Worm (Caenorhabditis elegans) whole organism, late embryonic: Measurements from ENCODE around the gene ZK262.9.

Experiments
- C38D4.7 ChIP-seq: fragments of 200-800 bp; sonication (Bioruptor generic); optimal IDR thresholded peaks from 2 replicates; lab custom pipeline; 2018; ENCODE audit warnings: mild to moderate bottlenecking, missing genetic modification characterization, moderate library complexity, missing compliant biosample characterization
- K02D7.2 ChIP-seq: sonication (generic microtip); optimal IDR thresholded peaks from 2 replicates; lab custom pipeline; 2017; ENCODE audit warnings: mild to moderate bottlenecking, missing genetic modification characterization, missing compliant biosample characterization
- Y22D7AL.16 ChIP-seq: sonication (generic microtip); optimal IDR thresholded peaks from 2 replicates; lab custom pipeline; 2016; ENCODE audit warnings: missing genetic modification characterization, missing compliant biosample characterization
- ama-1 ChIP-seq: fragments of 150-350 bp; optimal IDR thresholded peaks from 2 replicates; lab custom pipeline; 2014
- ceh-19 ChIP-seq: fragments of 200-800 bp; sonication (Bioruptor generic); optimal IDR thresholded peaks from 2 replicates; lab custom pipeline; 2018; ENCODE audit warnings: mild to moderate bottlenecking, missing genetic modification characterization, missing compliant biosample characterization
- ceh-22 ChIP-seq: sonication (generic microtip); optimal IDR thresholded peaks from 2 replicates; lab custom pipeline; 2017; ENCODE audit warnings: missing biosample characterization, missing genetic modification characterization
- ceh-31 ChIP-seq: sonication (generic microtip); optimal IDR thresholded peaks from 2 replicates; lab custom pipeline; 2016; ENCODE audit warnings: missing genetic modification characterization, missing compliant biosample characterization
- ceh-48 ChIP-seq: sonication (generic microtip); optimal IDR thresholded peaks from 2 replicates; lab custom pipeline; 2016; ENCODE audit warnings: missing genetic modification characterization, inconsistent platforms, missing compliant biosample characterization
- dmd-4 ChIP-seq: sonication (generic microtip); optimal IDR thresholded peaks from 2 replicates; lab custom pipeline; 2016; ENCODE audit warnings: borderline replicate concordance, missing genetic modification characterization, missing compliant biosample characterization
- elt-4 ChIP-seq: sonication (generic microtip); optimal IDR thresholded peaks from 2 replicates; lab custom pipeline; 2016; ENCODE audit warnings: missing genetic modification characterization, missing compliant biosample characterization
- eyg-1 ChIP-seq: sonication (generic microtip); optimal IDR thresholded peaks from 2 replicates; lab custom pipeline; 2016; ENCODE audit warnings: missing genotype, missing genetic modification characterization, missing compliant biosample characterization
- fax-1 ChIP-seq: sonication (generic microtip); optimal IDR thresholded peaks from 2 replicates; lab custom pipeline; 2016; ENCODE audit warnings: missing genotype, missing genetic modification characterization, missing compliant biosample characterization
- gmeb-2 ChIP-seq: sonication (generic microtip); optimal IDR thresholded peaks from 2 replicates; lab custom pipeline; 2016; ENCODE audit warnings: missing genetic modification characterization, inconsistent platforms, missing compliant biosample characterization
- hlh-15 ChIP-seq: sonication (generic microtip); optimal IDR thresholded peaks from 2 replicates; lab custom pipeline; 2016; ENCODE audit warnings: missing genetic modification characterization, missing compliant biosample characterization
- hlh-30 ChIP-seq: sonication (generic microtip); optimal IDR thresholded peaks from 2 replicates; lab custom pipeline; 2017; ENCODE audit warnings: antibody characterized with exemption, missing genetic modification characterization, missing compliant biosample characterization; ENCODE audit not compliant: insufficient read depth
- hlh-6 ChIP-seq: sonication (generic microtip); optimal IDR thresholded peaks from 2 replicates; lab custom pipeline; 2016; ENCODE audit warnings: missing genotype, missing genetic modification characterization, missing compliant biosample characterization
- hlh-8 ChIP-seq: sonication (generic microtip); optimal IDR thresholded peaks from 2 replicates; lab custom pipeline; 2016; ENCODE audit warnings: missing genotype, missing genetic modification characterization, missing compliant biosample characterization
- lim-6 ChIP-seq: sonication (generic microtip); optimal IDR thresholded peaks from 2 replicates; lab custom pipeline; 2016; ENCODE audit warnings: missing genetic modification characterization, missing compliant biosample characterization
- nfya-1 ChIP-seq: sonication (generic microtip); optimal IDR thresholded peaks from 2 replicates; lab custom pipeline; 2017; ENCODE audit warnings: missing genetic modification characterization, mild to moderate bottlenecking, missing compliant biosample characterization, antibody characterized with exemption, moderate library complexity
- nhr-11 ChIP-seq: fragments of 150-350 bp; optimal IDR thresholded peaks from 2 replicates; lab custom pipeline; 2014; ENCODE audit warnings: missing biosample characterization, missing genetic modification characterization
- nhr-232 ChIP-seq: sonication (generic microtip); optimal IDR thresholded peaks from 2 replicates; lab custom pipeline; 2016; ENCODE audit warnings: missing genetic modification characterization, missing compliant biosample characterization
- odd-2 ChIP-seq: sonication (generic microtip); optimal IDR thresholded peaks from 2 replicates; lab custom pipeline; 2017; ENCODE audit warnings: antibody characterized with exemption, mild to moderate bottlenecking, missing genetic modification characterization, missing compliant biosample characterization
- pha-2 ChIP-seq: sonication (generic microtip); optimal IDR thresholded peaks from 2 replicates; lab custom pipeline; 2017; ENCODE audit warnings: mild to moderate bottlenecking, missing genetic modification characterization, missing compliant biosample characterization
- pros-1 ChIP-seq: fragments of 150-350 bp; optimal IDR thresholded peaks from 2 replicates; lab custom pipeline; 2014; ENCODE audit warnings: missing biosample characterization, missing genetic modification reagents, missing genetic modification characterization
- rnt-1 ChIP-seq: sonication (generic microtip); optimal IDR thresholded peaks from 2 replicates; lab custom pipeline; 2016; ENCODE audit warnings: missing genetic modification characterization, missing compliant biosample characterization
- sox-4 ChIP-seq: sonication (generic microtip); optimal IDR thresholded peaks from 2 replicates; lab custom pipeline; 2017; ENCODE audit warnings: mild to moderate bottlenecking, missing genetic modification characterization, inconsistent platforms, missing compliant biosample characterization
- syd-9 ChIP-seq: sonication (generic microtip); optimal IDR thresholded peaks from 2 replicates; lab custom pipeline; 2016; ENCODE audit warnings: mild to moderate bottlenecking, missing genetic modification characterization, moderate library complexity, missing compliant biosample characterization
- tbx-2 ChIP-seq: sonication (generic microtip); optimal IDR thresholded peaks from 2 replicates; lab custom pipeline; 2016; ENCODE audit warnings: missing genetic modification characterization, missing compliant biosample characterization
- unc-42 ChIP-seq: sonication (generic microtip); optimal IDR thresholded peaks from 2 replicates; lab custom pipeline; 2016; ENCODE audit warnings: missing genotype, missing genetic modification characterization, missing compliant biosample characterization
- unc-86 ChIP-seq: sonication (generic microtip); optimal IDR thresholded peaks from 2 replicates; lab custom pipeline; 2016; ENCODE audit warnings: missing genetic modification characterization, missing compliant biosample characterization
- ztf-16 ChIP-seq: sonication (generic microtip); optimal IDR thresholded peaks from 2 replicates; lab custom pipeline; 2017; ENCODE audit warnings: missing genetic modification characterization, missing compliant biosample characterization

ZK262.9 gene

DNA sequence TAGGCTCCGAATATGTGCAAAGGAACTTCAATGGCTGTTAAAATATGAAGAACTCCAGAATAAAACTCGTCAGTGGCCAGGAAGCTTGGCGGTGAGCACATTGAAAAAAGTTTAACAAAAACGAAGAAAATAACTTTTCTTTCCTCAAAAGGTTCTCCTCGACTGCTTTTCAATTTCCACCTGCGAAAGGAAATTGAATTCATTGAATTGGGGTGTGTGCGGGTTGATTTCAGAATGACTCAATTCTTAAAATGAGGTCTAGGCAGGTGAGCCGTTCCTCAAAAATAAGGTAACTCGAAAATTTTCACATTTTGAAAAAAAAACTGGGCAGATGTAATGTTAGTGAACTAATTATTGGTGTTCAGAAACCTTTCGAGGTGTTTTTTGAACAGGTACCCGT, 33.8 kb downstream of the ZK262.9 start, which contains the start of gene srh-182:
Gene srh-182 (minus strand): TSS at position 101 of the 400 bp plus-strand sequence.
- TF ChIP-seq sox-4 (no peak), odd-2 (tag; lab: Kevin White, UChicago) (no peak), elt-4 (no peak), hlh-8 (tag; lab: Kevin White, UChicago) (no peak), lim-6 (no peak)
- TF ChIP-seq, all 69 proteins: peak for 0

DNA sequence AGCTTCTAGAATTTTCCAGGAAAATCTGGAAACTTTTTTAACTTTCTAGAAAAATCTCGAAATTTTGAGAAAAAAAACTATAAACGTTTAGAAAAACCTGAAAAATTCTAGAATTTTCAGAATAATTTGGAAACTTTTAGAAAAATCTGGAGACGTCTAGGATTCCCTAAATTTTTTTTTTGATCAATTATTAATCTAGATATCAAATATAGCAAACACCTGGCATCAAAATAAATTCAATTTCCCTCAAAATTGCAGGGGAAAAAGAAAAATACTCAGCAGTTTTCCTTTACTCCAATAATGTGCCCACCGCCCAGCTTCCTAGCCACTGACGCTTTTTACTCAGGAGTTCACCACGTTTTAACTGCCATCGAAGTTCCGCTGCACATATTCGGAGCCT, 34.7 kb downstream of the ZK262.9 start, which contains the start of gene srh-181:
Gene srh-181 (plus strand): TSS at position 301 of the 400 bp plus-strand sequence.
- TF ChIP-seq ceh-48 (tag; lab: Kevin White, UChicago) (no peak), hlh-6 (tag; lab: Kevin White, UChicago) (no peak), ztf-16 (tag; lab: Kevin White, UChicago) (no peak), dmd-4 (tag; lab: Kevin White, UChicago) (no peak)

DNA sequence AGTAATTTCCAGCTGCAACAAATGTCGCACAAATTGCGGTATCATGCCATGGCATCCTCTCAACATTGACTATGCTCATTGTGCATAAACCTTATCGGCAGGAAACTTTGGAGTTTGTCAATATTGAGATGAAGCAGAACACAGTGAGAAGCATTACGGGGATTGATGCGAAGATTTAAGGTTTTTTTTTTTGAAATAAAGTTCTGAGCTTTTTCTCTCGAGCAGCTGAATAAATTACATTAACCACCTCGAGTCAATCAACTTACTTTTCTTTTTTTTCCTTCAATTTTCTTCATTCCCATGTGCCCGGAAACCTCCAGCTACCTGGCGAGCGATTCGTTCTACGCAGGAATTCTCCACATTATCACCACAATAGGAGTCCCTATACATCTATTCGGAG, 36.5 kb downstream of the ZK262.9 start, which contains the start of gene srh-179:
Gene srh-179 (plus strand): TSS at position 301 of the 400 bp plus-strand sequence.
- TF ChIP-seq fax-1 (tag; lab: Kevin White, UChicago) (no peak), ama-1 (no peak), gmeb-2 (tag; lab: Kevin White, UChicago) (no peak), hlh-15 (no peak)

DNA sequence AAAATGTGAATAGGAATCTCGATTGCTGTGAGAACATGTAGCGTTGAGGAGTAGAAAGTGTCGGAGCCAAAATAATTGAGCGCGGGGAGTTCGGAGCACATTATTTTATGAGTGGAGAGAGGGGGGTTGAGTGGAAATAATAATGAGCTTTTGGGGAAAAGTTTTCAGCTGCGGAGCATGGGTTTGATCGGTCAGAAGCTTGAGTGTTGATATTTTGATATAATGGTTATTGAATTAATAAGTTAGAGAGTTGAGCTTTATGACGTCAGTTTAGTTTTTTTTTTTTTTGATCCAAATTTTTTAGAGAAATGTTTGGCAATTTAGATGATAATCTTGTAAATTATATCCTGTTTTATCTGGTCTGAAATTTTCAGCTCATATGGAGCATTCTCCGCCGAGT, 40.7 kb downstream of the ZK262.9 start, which contains the start of gene srh-178:
Gene srh-178 (minus strand): TSS at position 101 of the 400 bp plus-strand sequence.
- no peak for TF ChIP-seq elt-4
- no peak for TF ChIP-seq nhr-232 (tag; lab: Kevin White, UChicago)
- TF ChIP-seq ceh-31 (tag; lab: Kevin White, UChicago), result no peak
- no peak for TF ChIP-seq unc-42 (tag; lab: Kevin White, UChicago)
- no peak for TF ChIP-seq hlh-30 (tag; lab: Kevin White, UChicago)
- no peak for TF ChIP-seq syd-9 (tag; lab: Kevin White, UChicago)

DNA sequence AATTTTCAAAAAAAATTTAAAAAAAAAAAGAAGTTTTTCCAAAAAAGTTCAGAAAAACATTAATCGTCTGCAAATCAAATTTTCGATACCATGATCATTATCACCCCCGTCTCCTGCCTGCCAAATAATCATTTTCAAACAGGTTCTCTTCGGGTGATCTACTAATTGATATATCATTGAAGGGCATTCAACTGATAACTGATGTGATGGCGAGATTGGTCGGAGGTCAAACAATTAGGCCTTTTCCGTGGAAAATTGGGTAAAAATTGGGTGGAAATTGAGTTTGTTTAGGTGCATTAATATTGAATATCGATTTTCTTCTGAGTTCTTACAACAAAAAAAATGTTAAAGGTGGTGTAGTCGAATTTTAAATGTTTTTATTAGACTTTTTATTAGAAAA, 47.6 kb downstream of the ZK262.9 start, which contains the start of gene Y51A2D.18:
Gene Y51A2D.18 (minus strand): TSS at position 101 of the 400 bp plus-strand sequence.
- TF ChIP-seq K02D7.2, result no peak
- no peak for TF ChIP-seq ceh-19
- TF ChIP-seq C38D4.7 (GFP tag; lab: Kevin White, UChicago), result no peak
- no peak for TF ChIP-seq tbx-2 (tag; lab: Kevin White, UChicago)
- no peak for TF ChIP-seq pha-2 (tag; lab: Kevin White, UChicago)
- TF ChIP-seq, all 69 proteins: peak for 0

DNA sequence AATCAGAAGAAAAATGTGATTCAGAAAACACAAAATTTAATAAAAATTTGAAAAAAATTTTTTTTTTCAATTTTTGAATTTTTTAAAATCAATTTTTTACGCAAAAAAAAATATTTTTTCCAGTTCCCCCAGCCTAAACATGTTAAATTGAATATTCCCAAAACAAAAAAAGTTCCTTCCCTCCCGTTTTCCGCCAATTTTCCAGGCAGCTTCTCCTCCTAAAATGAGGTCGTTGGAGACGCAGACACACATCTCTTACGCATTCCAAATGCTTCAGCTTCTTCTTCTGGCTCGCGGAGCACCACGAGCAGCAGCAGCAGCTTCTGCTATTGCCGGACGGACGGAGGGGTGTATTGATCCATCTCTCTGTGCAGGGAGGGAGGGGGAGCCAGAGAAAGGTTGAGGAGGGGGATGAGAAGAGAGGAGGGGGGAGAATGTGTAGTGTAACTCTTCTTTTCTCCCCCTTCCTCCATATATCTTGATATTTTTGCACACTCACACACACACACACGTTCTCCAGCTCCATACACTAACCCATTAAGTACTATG, 50.8 kb downstream of the ZK262.9 start:
- TF ChIP-seq ceh-31 (tag; lab: Kevin White, UChicago) (peak; percentile 29), ceh-19 (peak; percentile 20), ceh-22 (tag; lab: Kevin White, UChicago) (no peak), eyg-1 (no peak), hlh-30 (tag; lab: Kevin White, UChicago) (no peak), rnt-1 (tag; lab: Kevin White, UChicago) (no peak), nhr-11 (tag; lab: Kevin White, UChicago) (no peak), unc-86 (tag; lab: Kevin White, UChicago) (peak; percentile 6), unc-42 (tag; lab: Kevin White, UChicago) (peak; percentile 66), nfya-1 (tag; lab: Kevin White, UChicago) (peak; percentile 75), pha-2 (tag; lab: Kevin White, UChicago) (no peak), pros-1 (tag; lab: Kevin White, UChicago) (peak; percentile 4), ceh-48 (tag; lab: Kevin White, UChicago) (peak; percentile 86), Y22D7AL.16 (tag; lab: Kevin White, UChicago) (no peak)
